Worm (Caenorhabditis elegans) whole organism, L1 larva: ENCODE measurements around the gene R10D12.1.

ENCODE experiments used
- C04F5.9 ChIP-seq: sonication (generic microtip); optimal IDR thresholded peaks from 2 replicates; lab custom pipeline; 2016; ENCODE audit warnings: missing genetic modification characterization, missing compliant biosample characterization
- F16B12.6 ChIP-seq: fragments of 150-350 bp; optimal IDR thresholded peaks from 2 replicates; lab custom pipeline; 2014; ENCODE audit warnings: missing biosample characterization, missing genetic modification characterization
- Y116A8C.19 ChIP-seq: sonication (generic microtip); optimal IDR thresholded peaks from 2 replicates; lab custom pipeline; 2016; ENCODE audit warnings: missing compliant biosample characterization, missing genetic modification characterization, borderline replicate concordance
- blmp-1 ChIP-seq: fragments of 150-350 bp; optimal IDR thresholded peaks from 2 replicates; lab custom pipeline; 2014; ENCODE audit warnings: missing biosample characterization, missing genetic modification characterization
- ceh-88 ChIP-seq: fragments of 200-800 bp; sonication (Bioruptor generic); IDR thresholded peaks from 2 replicates; pipeline ENCODE4 v1.3.6; 2022; ENCODE audit warnings: missing genetic modification characterization, missing compliant biosample characterization
- dpl-1 ChIP-seq, 3 experiments: fragments of 150-350 bp in 2 of 3; sonication (generic microtip) in 1 of 3; optimal IDR thresholded peaks; 2 replicates each; lab custom pipeline; 2014 to 2017; ENCODE audit warnings: missing biosample characterization in 3 of 3, missing genetic modification characterization in 3 of 3, missing genetic modification reagents in 3 of 3
- dsc-1 ChIP-seq: sonication (generic microtip); optimal IDR thresholded peaks from 2 replicates; lab custom pipeline; 2016; ENCODE audit warnings: mild to moderate bottlenecking, missing genetic modification characterization, missing compliant biosample characterization
- efl-1 ChIP-seq, 4 experiments: fragments of 150-350 bp; optimal IDR thresholded peaks in 3 of 4; peaks in 1 of 4; 1 replicate in 1 of 4; 2 replicates in 3 of 4; lab custom pipeline; 2014; ENCODE audit warnings: missing biosample characterization in 2 of 4, missing genetic modification characterization in 2 of 4, missing genetic modification reagents in 2 of 4
- egl-13 ChIP-seq: sonication (generic microtip); optimal IDR thresholded peaks from 2 replicates; lab custom pipeline; 2016; ENCODE audit warnings: missing genotype, missing genetic modification reagents, missing genetic modification characterization, missing compliant biosample characterization
- egl-27 ChIP-seq, 2 experiments: fragments of 150-350 bp in 1 of 2; sonication (generic microtip); optimal IDR thresholded peaks; 3 replicates each; lab custom pipeline; 2017 to 2018; ENCODE audit warnings: missing biosample characterization in 2 of 2, missing genetic modification characterization in 2 of 2, missing genetic modification reagents in 2 of 2
- elt-2 ChIP-seq: sonication (generic microtip); optimal IDR thresholded peaks from 2 replicates; lab custom pipeline; 2016; ENCODE audit warnings: missing genetic modification characterization, mild to moderate bottlenecking, inconsistent platforms, missing compliant biosample characterization, missing genetic modification reagents
- ets-5 ChIP-seq: fragments of 200-800 bp; sonication (Bioruptor generic); IDR thresholded peaks from 2 replicates; pipeline ENCODE4 v1.3.6; 2022; ENCODE audit warnings: missing genetic modification characterization, missing compliant biosample characterization
- fkh-10 ChIP-seq: sonication (generic microtip); optimal IDR thresholded peaks from 2 replicates; lab custom pipeline; 2017; ENCODE audit warnings: missing biosample characterization, missing genetic modification reagents, missing genetic modification characterization
- fkh-4 ChIP-seq: sonication (generic microtip); optimal IDR thresholded peaks from 2 replicates; lab custom pipeline; 2016; ENCODE audit warnings: missing compliant biosample characterization, missing genetic modification characterization, borderline replicate concordance
- fkh-8 ChIP-seq: sonication (generic microtip); optimal IDR thresholded peaks from 2 replicates; lab custom pipeline; 2016; ENCODE audit warnings: mild to moderate bottlenecking, missing genetic modification characterization, missing compliant biosample characterization
- fos-1 ChIP-seq: fragments of 150-350 bp; optimal IDR thresholded peaks from 2 replicates; lab custom pipeline; 2014; ENCODE audit warnings: missing biosample characterization, missing genetic modification characterization
- grh-1 ChIP-seq: fragments of 200-800 bp; sonication (Bioruptor generic); IDR thresholded peaks from 2 replicates; pipeline ENCODE4 v1.3.6; 2022; ENCODE audit warnings: missing genetic modification reagents, missing genetic modification characterization, missing compliant biosample characterization
- hlh-4 ChIP-seq: sonication (generic microtip); optimal IDR thresholded peaks from 2 replicates; lab custom pipeline; 2016; ENCODE audit warnings: mild to moderate bottlenecking, missing genetic modification characterization, missing compliant biosample characterization
- hpl-2 ChIP-seq: fragments of 150-350 bp; optimal IDR thresholded peaks from 2 replicates; lab custom pipeline; 2014; ENCODE audit warnings: missing biosample characterization, missing genetic modification reagents, missing genetic modification characterization
- irx-1 ChIP-seq: sonication (generic microtip); optimal IDR thresholded peaks from 2 replicates; lab custom pipeline; 2016; ENCODE audit warnings: missing genetic modification characterization, missing compliant biosample characterization
- jun-1 ChIP-seq: fragments of 150-350 bp; optimal IDR thresholded peaks from 2 replicates; lab custom pipeline; 2014; ENCODE audit warnings: missing biosample characterization, missing genetic modification reagents, missing genetic modification characterization
- lin-14 ChIP-seq: fragments of 200-800 bp; sonication (Bioruptor generic); optimal IDR thresholded peaks from 2 replicates; lab custom pipeline; 2018; ENCODE audit warnings: mild to moderate bottlenecking, missing genetic modification characterization, moderate library complexity, missing compliant biosample characterization
- lin-15B ChIP-seq: fragments of 150-350 bp; sonication (generic microtip); optimal IDR thresholded peaks from 3 replicates; lab custom pipeline; 2014; ENCODE audit warnings: missing biosample characterization, missing genetic modification characterization
- lin-35 ChIP-seq, 2 experiments: fragments of 150-350 bp; optimal IDR thresholded peaks; 2 replicates each; lab custom pipeline; 2014; ENCODE audit warnings: missing biosample characterization in 2 of 2, missing genetic modification characterization in 2 of 2, missing genetic modification reagents in 2 of 2
- lin-39 ChIP-seq: fragments of 150-350 bp; optimal IDR thresholded peaks from 2 replicates; lab custom pipeline; 2014; ENCODE audit warnings: missing biosample characterization, missing genetic modification reagents, missing genetic modification characterization
- lir-3 ChIP-seq: sonication (generic microtip); optimal IDR thresholded peaks from 2 replicates; lab custom pipeline; 2016; ENCODE audit warnings: mild to moderate bottlenecking, missing genetic modification characterization, moderate library complexity, missing compliant biosample characterization; ENCODE audit not compliant: poor library complexity
- lsy-2 ChIP-seq, 2 experiments: fragments of 150-350 bp; optimal IDR thresholded peaks; 2 replicates each; lab custom pipeline; 2014; ENCODE audit warnings: missing biosample characterization in 2 of 2, missing genetic modification characterization in 2 of 2
- mef-2 ChIP-seq: fragments of 150-350 bp; optimal IDR thresholded peaks from 2 replicates; lab custom pipeline; 2014; ENCODE audit warnings: missing biosample characterization, missing genetic modification characterization
- mep-1 ChIP-seq: fragments of 150-350 bp; optimal IDR thresholded peaks from 2 replicates; lab custom pipeline; 2014; ENCODE audit warnings: missing biosample characterization, missing genetic modification characterization
- nhr-11 ChIP-seq: fragments of 150-350 bp; optimal IDR thresholded peaks from 2 replicates; lab custom pipeline; 2014; ENCODE audit warnings: missing biosample characterization, missing genetic modification characterization
- nhr-20 ChIP-seq: sonication (generic microtip); optimal IDR thresholded peaks from 2 replicates; lab custom pipeline; 2016; ENCODE audit warnings: mild to moderate bottlenecking, missing genetic modification characterization, missing compliant biosample characterization
- nhr-237 ChIP-seq: fragments of 150-350 bp; optimal IDR thresholded peaks from 2 replicates; lab custom pipeline; 2014; ENCODE audit warnings: missing biosample characterization, missing genetic modification characterization
- nhr-28 ChIP-seq: fragments of 150-350 bp; optimal IDR thresholded peaks from 2 replicates; lab custom pipeline; 2014; ENCODE audit warnings: missing biosample characterization, missing genetic modification characterization
- nhr-71 ChIP-seq: sonication (generic microtip); optimal IDR thresholded peaks from 2 replicates; lab custom pipeline; 2016; ENCODE audit warnings: mild to moderate bottlenecking, missing genetic modification characterization, moderate library complexity, missing compliant biosample characterization
- nhr-76 ChIP-seq: sonication (generic microtip); optimal IDR thresholded peaks from 2 replicates; lab custom pipeline; 2017; ENCODE audit warnings: missing biosample characterization, missing genetic modification characterization
- nhr-84 ChIP-seq: sonication (generic microtip); optimal IDR thresholded peaks from 2 replicates; lab custom pipeline; 2017; ENCODE audit warnings: missing biosample characterization, missing genetic modification characterization
- nhr-90 ChIP-seq: sonication (generic microtip); optimal IDR thresholded peaks from 2 replicates; lab custom pipeline; 2016; ENCODE audit warnings: mild to moderate bottlenecking, missing genetic modification characterization, missing compliant biosample characterization; ENCODE audit not compliant: poor library complexity
- pag-3 ChIP-seq: sonication (generic microtip); optimal IDR thresholded peaks from 2 replicates; lab custom pipeline; 2017; ENCODE audit warnings: missing genetic modification characterization, mild to moderate bottlenecking, missing compliant biosample characterization, antibody characterized with exemption, borderline replicate concordance; ENCODE audit not compliant: insufficient read depth
- pqm-1 ChIP-seq: sonication (generic microtip); optimal IDR thresholded peaks from 3 replicates; lab custom pipeline; 2017; ENCODE audit warnings: missing biosample characterization, missing genetic modification characterization
- skn-1 ChIP-seq: fragments of 150-350 bp; optimal IDR thresholded peaks from 2 replicates; lab custom pipeline; 2014; ENCODE audit warnings: missing biosample characterization, missing genetic modification characterization
- snpc-4 ChIP-seq: fragments of 150-350 bp; optimal IDR thresholded peaks from 2 replicates; lab custom pipeline; 2014; ENCODE audit warnings: missing biosample characterization, missing genetic modification characterization
- snu-23 ChIP-seq: sonication (generic microtip); optimal IDR thresholded peaks from 2 replicates; lab custom pipeline; 2016; ENCODE audit warnings: missing genetic modification characterization, missing compliant biosample characterization
- sox-4 ChIP-seq: sonication (generic microtip); optimal IDR thresholded peaks from 2 replicates; lab custom pipeline; 2016; ENCODE audit warnings: missing genetic modification characterization, missing compliant biosample characterization
- swsn-7 ChIP-seq: sonication (generic microtip); optimal IDR thresholded peaks from 2 replicates; lab custom pipeline; 2016; ENCODE audit warnings: missing genetic modification characterization, missing compliant biosample characterization
- tbx-2 ChIP-seq: sonication (generic microtip); optimal IDR thresholded peaks from 2 replicates; lab custom pipeline; 2016; ENCODE audit warnings: missing genetic modification characterization, missing compliant biosample characterization
- tlp-1 ChIP-seq: fragments of 150-350 bp; optimal IDR thresholded peaks from 2 replicates; lab custom pipeline; 2014; ENCODE audit warnings: missing biosample characterization, missing genetic modification characterization
- unc-130 ChIP-seq: fragments of 150-350 bp; optimal IDR thresholded peaks from 2 replicates; lab custom pipeline; 2017; ENCODE audit warnings: missing biosample characterization, missing genetic modification characterization, inconsistent platforms
- unc-86 ChIP-seq: sonication (generic microtip); optimal IDR thresholded peaks from 2 replicates; lab custom pipeline; 2016; ENCODE audit warnings: missing genetic modification characterization, missing compliant biosample characterization
- unc-98 ChIP-seq: fragments of 200-800 bp; sonication (Bioruptor generic); IDR thresholded peaks from 2 replicates; pipeline ENCODE4 v1.3.6; 2022; ENCODE audit warnings: missing genetic modification characterization, missing compliant biosample characterization
- zag-1 ChIP-seq: fragments of 150-350 bp; optimal IDR thresholded peaks from 2 replicates; lab custom pipeline; 2014; ENCODE audit warnings: missing biosample characterization, missing genetic modification characterization
- ztf-11 ChIP-seq, 2 experiments: sonication (generic microtip); optimal IDR thresholded peaks; 2 replicates each; lab custom pipeline; 2016 to 2017; ENCODE audit warnings: missing genetic modification characterization in 2 of 2, missing biosample characterization in 1 of 2, missing compliant biosample characterization in 1 of 2
- ztf-4 ChIP-seq: fragments of 150-350 bp; optimal IDR thresholded peaks from 2 replicates; lab custom pipeline; 2014; ENCODE audit warnings: missing biosample characterization, missing genetic modification characterization

Gene R10D12.1

ce11 chrV:13961927-13962419 lies 27.5 kb upstream of the R10D12.1 start, which contains the start of the genes algn-13 and R10D12.13:
Gene algn-13 (minus strand): TSS chrV:13961977.
Gene R10D12.13 (plus strand): TSS chrV:13962417.
- peak; percentile 59 to 67 for TF ChIP-seq lsy-2 (tag; optimal IDR thresholded peaks at IDR 0.05; lab: Kevin White, UChicago)
- TF ChIP-seq blmp-1, result peak; percentile 49
- TF ChIP-seq swsn-7 (tag; lab: Kevin White, UChicago), result peak; percentile 64
- TF ChIP-seq ets-5 (GFP tag; lab: Robert Waterston, UW), result no peak
- no peak for TF ChIP-seq Y116A8C.19 (tag; lab: Kevin White, UChicago)
- no peak for TF ChIP-seq lin-15B
- TF ChIP-seq snu-23 (GFP tag; lab: Kevin White, UChicago), result peak; percentile 67
- TF ChIP-seq unc-130 (tag; lab: Kevin White, UChicago), result peak; percentile 75
- peak; percentile 64 to 71 (median 67) for TF ChIP-seq dpl-1 (GFP tag; optimal IDR thresholded peaks at IDR 0.05; lab: Kevin White, UChicago)
- peak; percentile 14 for TF ChIP-seq unc-86 (tag; lab: Kevin White, UChicago)
- TF ChIP-seq snpc-4 (tag; lab: Kevin White, UChicago), result peak; percentile 69
- no peak for TF ChIP-seq unc-98 (GFP tag; lab: Robert Waterston, UW)
- TF ChIP-seq pqm-1 (tag; lab: Kevin White, UChicago), result no peak
- no peak for TF ChIP-seq zag-1 (tag; lab: Kevin White, UChicago)
- TF ChIP-seq fkh-8 (tag; lab: Kevin White, UChicago), result peak; percentile 5
- TF ChIP-seq egl-13 (tag; lab: Kevin White, UChicago), result no peak
- peak; percentile 9 for TF ChIP-seq F16B12.6 (tag; lab: Kevin White, UChicago)
- no peak for TF ChIP-seq hpl-2 (GFP tag; lab: Kevin White, UChicago)
- no peak for TF ChIP-seq pag-3 (tag; lab: Kevin White, UChicago)
- TF ChIP-seq nhr-237 (tag; lab: Kevin White, UChicago), result no peak
- TF ChIP-seq tlp-1 (tag; lab: Kevin White, UChicago), result no peak
- TF ChIP-seq fos-1 (tag; lab: Kevin White, UChicago), result no peak
- TF ChIP-seq nhr-84 (tag; lab: Kevin White, UChicago), result no peak
- peak; percentile 65 for TF ChIP-seq dsc-1
- TF ChIP-seq nhr-90 (tag; lab: Kevin White, UChicago), result peak; percentile 65
- TF ChIP-seq ztf-4 (tag; lab: Kevin White, UChicago), result no peak
- peak; percentile 63 for TF ChIP-seq nhr-71
- TF ChIP-seq hlh-4 (tag; lab: Kevin White, UChicago), result no peak
- no peak for TF ChIP-seq jun-1
- no peak for TF ChIP-seq mep-1 (tag; lab: Kevin White, UChicago)
- peak; percentile 34 for TF ChIP-seq nhr-76 (tag; lab: Kevin White, UChicago)
- peak; percentile 59 for TF ChIP-seq skn-1
- peak; percentile 30 for TF ChIP-seq nhr-11 (tag; lab: Kevin White, UChicago)
- TF ChIP-seq lin-14 (GFP tag; lab: Kevin White, UChicago), result peak; percentile 42
- no peak for TF ChIP-seq sox-4 (tag; lab: Kevin White, UChicago)
- TF ChIP-seq lir-3, result peak; percentile 41
- TF ChIP-seq egl-27 (tag; optimal IDR thresholded peaks at IDR 0.05; lab: Kevin White, UChicago), result no peak
- TF ChIP-seq irx-1, result peak; percentile 8
- TF ChIP-seq mef-2, result no peak
- no peak for TF ChIP-seq C04F5.9
- TF ChIP-seq nhr-28, result no peak
- no peak for TF ChIP-seq fkh-4 (tag; lab: Kevin White, UChicago)
- TF ChIP-seq efl-1 (optimal IDR thresholded peaks at IDR 0.05; lab: Kevin White, UChicago), result peak; percentile 63 to 71
- TF ChIP-seq efl-1 (GFP tag; optimal IDR thresholded peaks at IDR 0.05 in 1 of 2; lab: Kevin White, UChicago), result peak; percentile 62 to 96
- TF ChIP-seq ceh-88, result no peak
- peak; percentile 43 for TF ChIP-seq lin-39 (tag; lab: Kevin White, UChicago)
- 0 out of 2 replicates have a peak, but pooled peaks have one; percentile 26 for TF ChIP-seq grh-1 (GFP tag; lab: Robert Waterston, UW)
- TF ChIP-seq tbx-2 (tag; lab: Kevin White, UChicago), result peak; percentile 36
- TF ChIP-seq lin-35 (GFP tag; optimal IDR thresholded peaks at IDR 0.05; lab: Kevin White, UChicago), result peak; percentile 60 to 63
- TF ChIP-seq nhr-20 (tag; lab: Kevin White, UChicago), result peak; percentile 60
- TF ChIP-seq elt-2, result peak; percentile 53
- TF ChIP-seq fkh-10, result no peak
- peak; percentile 27 to 34 for TF ChIP-seq ztf-11 (tag; optimal IDR thresholded peaks at IDR 0.05; lab: Kevin White, UChicago)
